Fruit fly (Drosophila melanogaster) whole organism, embryonic: Measurements from ENCODE around the gene CG32052.

Experiments
- Atf3 ChIP-seq: fragments of 200-800 bp; sonication (Bioruptor generic); optimal IDR thresholded peaks from 3 replicates; lab custom pipeline; 2016; ENCODE audit warnings: missing biosample characterization, missing genetic modification characterization
- Awh ChIP-seq: fragments of 200-800 bp; sonication (Bioruptor generic); IDR thresholded peaks from 2 replicates; pipeline ENCODE4, ENCODE4 v1.3.6; 2022; ENCODE audit warnings: missing biosample characterization, missing genetic modification characterization
- Bgb ChIP-seq: fragments of 200-800 bp; sonication (Bioruptor generic); IDR thresholded peaks from 2 replicates; pipeline ENCODE4 v1.3.6; 2022; ENCODE audit warnings: missing biosample characterization, missing genetic modification characterization; ENCODE audit not compliant: partially characterized antibody
- CG10543 ChIP-seq: fragments of 200-800 bp; sonication (Bioruptor generic); optimal IDR thresholded peaks from 3 replicates; lab custom pipeline; 2017; ENCODE audit warnings: missing biosample characterization, mild to moderate bottlenecking, missing genetic modification characterization, moderate library complexity
- CG12769 ChIP-seq: fragments of 200-800 bp; sonication (Bioruptor generic); optimal IDR thresholded peaks from 2 replicates; lab custom pipeline; 2019; ENCODE audit warnings: missing biosample characterization, mild to moderate bottlenecking, missing genetic modification characterization, moderate library complexity
- CG13287 ChIP-seq: fragments of 200-800 bp; sonication (Bioruptor generic); IDR thresholded peaks from 2 replicates; pipeline ENCODE4 v1.3.6; 2022; ENCODE audit warnings: missing biosample characterization, missing genetic modification characterization; ENCODE audit not compliant: partially characterized antibody
- CG14667 ChIP-seq: fragments of 200-800 bp; sonication (Bioruptor generic); IDR thresholded peaks from 2 replicates; pipeline ENCODE4 v1.3.6; 2022; ENCODE audit warnings: missing biosample characterization, missing genetic modification characterization
- CG14965 ChIP-seq: fragments of 200-800 bp; sonication (Bioruptor generic); optimal IDR thresholded peaks from 2 replicates; lab custom pipeline; 2016; ENCODE audit warnings: missing biosample characterization, missing genetic modification characterization, borderline replicate concordance
- CG15514 ChIP-seq: fragments of 200-800 bp; sonication (Bioruptor generic); optimal IDR thresholded peaks from 3 replicates; lab custom pipeline; 2017; ENCODE audit warnings: missing biosample characterization, missing genetic modification characterization, mild to moderate bottlenecking, moderate library complexity, missing genetic modification reagents
- CG16813 ChIP-seq: fragments of 200-800 bp; sonication (Bioruptor generic); IDR thresholded peaks from 3 replicates; pipeline ENCODE4 v1.3.6; 2022; ENCODE audit warnings: missing biosample characterization, missing genetic modification characterization; ENCODE audit not compliant: partially characterized antibody
- CG30020 ChIP-seq: fragments of 200-800 bp; optimal IDR thresholded peaks from 2 replicates; lab custom pipeline; 2019; ENCODE audit warnings: missing biosample characterization, mild to moderate bottlenecking, missing genetic modification characterization, moderate library complexity
- CG3163 ChIP-seq: fragments of 200-800 bp; sonication (Bioruptor generic); optimal IDR thresholded peaks from 3 replicates; lab custom pipeline; 2016; ENCODE audit warnings: missing biosample characterization, missing genetic modification characterization
- CG3281 ChIP-seq: fragments of 200-800 bp; sonication (Bioruptor generic); optimal IDR thresholded peaks from 3 replicates; lab custom pipeline; 2017; ENCODE audit warnings: missing biosample characterization, mild to moderate bottlenecking, missing genetic modification characterization
- CG43689 ChIP-seq: fragments of 200-800 bp; sonication (Bioruptor generic); IDR thresholded peaks from 2 replicates; pipeline ENCODE4 v1.3.6; 2022; ENCODE audit warnings: missing biosample characterization, missing genetic modification characterization
- CG4730 ChIP-seq: fragments of 200-800 bp; sonication (Bioruptor generic); IDR thresholded peaks from 2 replicates; pipeline ENCODE4 v1.3.6; 2022; ENCODE audit warnings: missing biosample characterization, missing genetic modification characterization
- CG4820 ChIP-seq: fragments of 200-800 bp; sonication (Bioruptor generic); optimal IDR thresholded peaks from 3 replicates; lab custom pipeline; 2016; ENCODE audit warnings: missing biosample characterization, missing genetic modification characterization
- CG5245 ChIP-seq: fragments of 200-800 bp; sonication (Bioruptor generic); optimal IDR thresholded peaks from 3 replicates; lab custom pipeline; 2016; ENCODE audit warnings: missing biosample characterization, missing genetic modification characterization
- CG7786 ChIP-seq: fragments of 200-800 bp; sonication (Bioruptor generic); optimal IDR thresholded peaks from 2 replicates; lab custom pipeline; 2016; ENCODE audit warnings: missing biosample characterization, missing genetic modification characterization
- CG9215 ChIP-seq: fragments of 200-800 bp; sonication (Bioruptor generic); IDR thresholded peaks from 2 replicates; pipeline ENCODE4 v1.3.6; 2022; ENCODE audit warnings: missing biosample characterization, missing genetic modification characterization
- CG9727 ChIP-seq: fragments of 200-800 bp; sonication (Bioruptor generic); optimal IDR thresholded peaks from 3 replicates; lab custom pipeline; 2017; ENCODE audit warnings: missing biosample characterization, mild to moderate bottlenecking, missing genetic modification characterization
- CG9932 ChIP-seq: fragments of 200-800 bp; sonication (Bioruptor generic); IDR thresholded peaks from 2 replicates; pipeline ENCODE4 v1.3.6; 2022; ENCODE audit warnings: missing biosample characterization, missing genetic modification characterization
- CHES-1-like ChIP-seq: fragments of 200-800 bp; sonication (Bioruptor generic); optimal IDR thresholded peaks from 2 replicates; lab custom pipeline; 2016; ENCODE audit warnings: missing biosample characterization, missing genetic modification characterization
- Elba2 ChIP-seq: fragments of 200-800 bp; sonication (Bioruptor generic); optimal IDR thresholded peaks from 3 replicates; lab custom pipeline; 2016; ENCODE audit warnings: missing biosample characterization, missing genetic modification characterization
- Hmr ChIP-seq: fragments of 200-800 bp; sonication (Bioruptor generic); optimal IDR thresholded peaks from 3 replicates; lab custom pipeline; 2017; ENCODE audit warnings: mild to moderate bottlenecking, missing biosample characterization, missing genetic modification reagents, missing genetic modification characterization
- Lpt ChIP-seq: fragments of >200 bp; optimal IDR thresholded peaks from 2 replicates; lab custom pipeline; 2018; ENCODE audit warnings: missing biosample characterization, missing genetic modification characterization
- Scr ChIP-seq: fragments of 200-800 bp; sonication (Bioruptor generic); IDR thresholded peaks from 2 replicates; pipeline ENCODE4 v1.3.6; 2022; ENCODE audit warnings: missing biosample characterization, missing genetic modification characterization; ENCODE audit not compliant: partially characterized antibody
- bcd ChIP-seq: fragments of 200-800 bp; sonication (Bioruptor generic); optimal IDR thresholded peaks from 2 replicates; lab custom pipeline; 2017; ENCODE audit warnings: missing biosample characterization, mild to moderate bottlenecking, missing genetic modification characterization
- bsh ChIP-seq, 2 experiments: fragments of 200-800 bp; sonication (Bioruptor generic); optimal IDR thresholded peaks; 2 replicates each; lab custom pipeline; 2017 to 2018; ENCODE audit warnings: mild to moderate bottlenecking in 2 of 2, missing biosample characterization in 2 of 2, missing genetic modification characterization in 2 of 2, moderate library complexity in 1 of 2
- ci ChIP-seq: fragments of 200-800 bp; sonication (Bioruptor generic); IDR thresholded peaks from 3 replicates; pipeline ENCODE4 v1.3.6; 2022; ENCODE audit warnings: missing biosample characterization, missing genetic modification characterization
- emc ChIP-seq: fragments of 200-800 bp; sonication (Bioruptor generic); optimal IDR thresholded peaks from 2 replicates; lab custom pipeline; 2016; ENCODE audit warnings: missing biosample characterization, missing genetic modification characterization
- en ChIP-seq: fragments of 200-800 bp; sonication (Bioruptor generic); optimal IDR thresholded peaks from 2 replicates; lab custom pipeline; 2016; ENCODE audit warnings: missing biosample characterization, missing genetic modification characterization
- eyg ChIP-seq: fragments of 200-800 bp; sonication (Bioruptor generic); optimal IDR thresholded peaks from 3 replicates; lab custom pipeline; 2016; ENCODE audit warnings: missing biosample characterization, missing genetic modification characterization
- fd96Cb ChIP-seq: fragments of 200-800 bp; sonication (Bioruptor generic); optimal IDR thresholded peaks from 2 replicates; lab custom pipeline; 2018; ENCODE audit warnings: missing biosample characterization, mild to moderate bottlenecking, missing genetic modification characterization, moderate library complexity
- inv ChIP-seq: fragments of 200-800 bp; sonication (Bioruptor generic); IDR thresholded peaks from 2 replicates; pipeline ENCODE4 v1.3.6; 2022; ENCODE audit warnings: missing biosample characterization, missing genetic modification characterization; ENCODE audit not compliant: partially characterized antibody
- jing ChIP-seq: fragments of 200-800 bp; sonication (Bioruptor generic); optimal IDR thresholded peaks from 2 replicates; lab custom pipeline; 2018; ENCODE audit warnings: missing biosample characterization, mild to moderate bottlenecking, missing genetic modification characterization
- ken ChIP-seq: fragments of 200-800 bp; sonication (Bioruptor generic); IDR thresholded peaks from 3 replicates; pipeline ENCODE4 v1.3.6; 2022; ENCODE audit warnings: missing biosample characterization, missing genetic modification characterization
- kni ChIP-seq: fragments of 200-800 bp; sonication (Bioruptor generic); optimal IDR thresholded peaks from 3 replicates; lab custom pipeline; 2017; ENCODE audit warnings: mild to moderate bottlenecking, missing biosample characterization, missing genetic modification reagents, missing genetic modification characterization
- mirr ChIP-seq: fragments of 200-800 bp; sonication (Bioruptor generic); optimal IDR thresholded peaks from 3 replicates; lab custom pipeline; 2018; ENCODE audit warnings: missing biosample characterization, mild to moderate bottlenecking, missing genetic modification characterization
- prd ChIP-seq, 3 experiments: fragments of >200 bp in 2 of 3; fragments of 200-800 bp in 1 of 3; sonication (Bioruptor generic) in 1 of 3; optimal IDR thresholded peaks in 2 of 3; IDR thresholded peaks in 1 of 3; 2 replicates in 2 of 3; 3 replicates in 1 of 3; pipeline versions ENCODE4 v1.3.6 to Lab custom; 2017 to 2022; ENCODE audit warnings: missing biosample characterization in 1 of 3, missing genetic modification characterization in 1 of 3
- pros ChIP-seq: fragments of 200-800 bp; sonication (Bioruptor generic); optimal IDR thresholded peaks from 3 replicates; lab custom pipeline; 2019; ENCODE audit warnings: missing biosample characterization, mild to moderate bottlenecking, missing genetic modification characterization, moderate library complexity
- psq ChIP-seq: fragments of 200-800 bp; sonication (Bioruptor generic); optimal IDR thresholded peaks from 2 replicates; lab custom pipeline; 2017; ENCODE audit warnings: missing biosample characterization, missing genetic modification characterization
- run ChIP-seq: fragments of 200-800 bp; sonication (Bioruptor generic); optimal IDR thresholded peaks from 3 replicates; lab custom pipeline; 2018; ENCODE audit warnings: missing biosample characterization, mild to moderate bottlenecking, missing genetic modification characterization
- sens-2 ChIP-seq: fragments of 200-800 bp; sonication (Bioruptor generic); IDR thresholded peaks from 2 replicates; pipeline ENCODE4 v1.3.6; 2022; ENCODE audit warnings: missing biosample characterization, missing genetic modification characterization
- sim ChIP-seq: fragments of 200-800 bp; sonication (Bioruptor generic); IDR thresholded peaks from 2 replicates; pipeline ENCODE4 v1.3.6; 2022; ENCODE audit warnings: missing biosample characterization, missing genetic modification characterization
- sug ChIP-seq: fragments of 200-800 bp; optimal IDR thresholded peaks from 2 replicates; lab custom pipeline; 2019; ENCODE audit warnings: missing biosample characterization, mild to moderate bottlenecking, missing genetic modification characterization, moderate library complexity
- trh ChIP-seq: fragments of 200-800 bp; sonication (Bioruptor generic); optimal IDR thresholded peaks from 2 replicates; lab custom pipeline; 2016; ENCODE audit warnings: missing biosample characterization, missing genetic modification characterization
- unpg ChIP-seq: fragments of 200-800 bp; sonication (Bioruptor generic); optimal IDR thresholded peaks from 3 replicates; lab custom pipeline; 2018; ENCODE audit warnings: missing biosample characterization, mild to moderate bottlenecking, missing genetic modification characterization, moderate library complexity
- wor ChIP-seq: fragments of 200-800 bp; sonication (Bioruptor generic); IDR thresholded peaks from 2 replicates; pipeline ENCODE4 v1.3.6; 2022; ENCODE audit warnings: missing biosample characterization, missing genetic modification characterization
- z ChIP-seq: fragments of 200-800 bp; sonication (Bioruptor generic); IDR thresholded peaks from 3 replicates; pipeline ENCODE4 v1.3.6; 2022; ENCODE audit warnings: missing biosample characterization, missing genetic modification characterization

Gene CG32052

DNA sequence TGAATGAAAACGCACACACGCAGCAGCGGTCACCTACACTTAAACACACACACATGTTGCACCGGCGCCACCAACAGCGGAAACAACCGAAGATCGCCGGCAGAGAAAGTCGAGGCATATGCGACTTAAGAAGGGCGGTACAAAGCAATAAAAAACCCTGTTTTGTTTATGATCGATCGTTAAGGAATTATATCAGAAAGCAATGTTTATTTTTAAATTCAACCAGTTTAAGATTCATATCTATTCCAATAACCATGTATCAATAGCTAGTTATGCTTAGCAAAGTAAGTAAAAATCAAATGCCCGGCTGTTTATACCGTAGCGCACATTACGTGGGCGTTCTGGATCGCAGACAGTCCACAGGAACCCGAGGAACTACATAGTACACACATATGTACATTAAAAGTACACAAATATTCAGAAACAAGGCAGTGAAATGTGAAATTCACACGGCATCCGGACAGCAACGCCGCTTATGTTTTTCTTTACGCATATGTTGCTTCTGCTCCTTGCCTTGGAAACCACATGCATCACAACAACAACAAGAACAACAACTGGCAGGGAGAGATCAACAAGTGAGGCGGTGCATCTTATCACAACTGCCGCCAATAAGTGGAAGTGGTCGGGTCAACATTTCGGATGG is 69.1 kb downstream of the CG32052 start (continued):
- TF ChIP-seq CG14965 (peak; percentile 89), psq (GFP tag; lab: Kevin White, UChicago) (peak; percentile 79), en (peak; percentile 96), CG43689 (GFP tag; lab: Robert Waterston, UW) (peak; percentile 92), sug (peak; percentile 81), Lpt (GFP tag; lab: Kevin White, UChicago) (no peak), Atf3 (GFP tag; lab: Kevin White, UChicago) (peak; percentile 97), CG12769 (tag; lab: Kevin White, UChicago) (peak; percentile 94), bcd (peak; percentile 96), run (tag; lab: Kevin White, UChicago) (peak; percentile 89), CG4730 (peak; percentile 95), ken (GFP tag; lab: Robert Waterston, UW) (peak; percentile 97), sens-2 (peak; percentile 98), eyg (GFP tag; lab: Kevin White, UChicago) (peak; percentile 93), CG30020 (tag; lab: Kevin White, UChicago) (peak; percentile 77), CG15514 (GFP tag; lab: Kevin White, UChicago) (peak; percentile 73), CHES-1-like (GFP tag; lab: Kevin White, UChicago) (peak; percentile 97), CG14667 (GFP tag; lab: Robert Waterston, UW) (peak; percentile 96), kni (peak; percentile 100), CG13287 (GFP tag; lab: Robert Waterston, UW) (no peak), emc (GFP tag; lab: Kevin White, UChicago) (peak; percentile 83), trh (GFP tag; lab: Kevin White, UChicago) (peak; percentile 91), CG4820 (peak; percentile 98), CG9932 (GFP tag; lab: Robert Waterston, UW) (peak; percentile 91), inv (GFP tag; lab: Robert Waterston, UW) (no peak), CG5245 (GFP tag; lab: Kevin White, UChicago) (peak; percentile 98), prd (optimal IDR thresholded peaks at IDR 0.05; lab: Kevin White, UChicago) (no peak), prd (GFP tag; IDR thresholded peaks at IDR 0.05; lab: Robert Waterston, UW) (peak; percentile 99), Hmr (GFP tag; lab: Kevin White, UChicago) (peak; percentile 88), bsh (GFP tag; optimal IDR thresholded peaks at IDR 0.05; lab: Kevin White, UChicago) (peak; percentile 78 to 98), wor (GFP tag; lab: Robert Waterston, UW) (peak; percentile 97), pros (GFP tag; lab: Kevin White, UChicago) (peak; percentile 87), CG16813 (GFP tag; lab: Robert Waterston, UW) (no peak), sim (GFP tag; lab: Robert Waterston, UW) (peak; percentile 98), Scr (GFP tag; lab: Robert Waterston, UW) (no peak), unpg (GFP tag; lab: Kevin White, UChicago) (peak; percentile 97), jing (GFP tag; lab: Kevin White, UChicago) (peak; percentile 94), CG3163 (GFP tag; lab: Kevin White, UChicago) (peak; percentile 85), ci (peak; percentile 99), Elba2 (GFP tag; lab: Kevin White, UChicago) (peak; percentile 88), CG3281 (GFP tag; lab: Kevin White, UChicago) (peak; percentile 93), CG10543 (GFP tag; lab: Kevin White, UChicago) (peak; percentile 89), CG9727 (GFP tag; lab: Kevin White, UChicago) (peak; percentile 99), mirr (peak; percentile 71), fd96Cb (tag; lab: Kevin White, UChicago) (peak; percentile 99), CG7786 (GFP tag; lab: Kevin White, UChicago) (peak; percentile 97), z (GFP tag; lab: Robert Waterston, UW) (peak; percentile 81; the same call in 2 of the 3 replicates), Awh (peak; percentile 98), CG9215 (peak; percentile 88), Bgb (GFP tag; lab: Robert Waterston, UW) (no peak)
